Fruit fly (Drosophila melanogaster) whole organism, embryonic: ENCODE measurements around the gene CG14840.

Experiments used
- BtbVII ChIP-seq: fragments of 200-800 bp; sonication (Bioruptor generic); optimal IDR thresholded peaks from 3 replicates; lab custom pipeline; 2017; ENCODE audit warnings: missing biosample characterization, mild to moderate bottlenecking, missing genetic modification characterization
- CG13775 ChIP-seq: fragments of 200-800 bp; sonication (Bioruptor generic); optimal IDR thresholded peaks from 3 replicates; lab custom pipeline; 2017; ENCODE audit warnings: missing biosample characterization, mild to moderate bottlenecking, missing genetic modification characterization
- CG14441 ChIP-seq: fragments of 200-800 bp; sonication (Bioruptor generic); IDR thresholded peaks from 2 replicates; pipeline ENCODE4 v1.3.6; 2022; ENCODE audit warnings: missing biosample characterization, missing genetic modification characterization
- CG14965 ChIP-seq: fragments of 200-800 bp; sonication (Bioruptor generic); optimal IDR thresholded peaks from 2 replicates; lab custom pipeline; 2016; ENCODE audit warnings: missing biosample characterization, missing genetic modification characterization, borderline replicate concordance
- CG15601 ChIP-seq: fragments of 200-800 bp; sonication (Bioruptor generic); optimal IDR thresholded peaks from 3 replicates; lab custom pipeline; 2019; ENCODE audit warnings: missing biosample characterization, mild to moderate bottlenecking, missing genetic modification characterization, moderate library complexity
- CG1792 ChIP-seq: fragments of 200-800 bp; sonication (Bioruptor generic); optimal IDR thresholded peaks from 2 replicates; lab custom pipeline; 2016; ENCODE audit warnings: missing biosample characterization, missing genetic modification characterization
- CG18599 ChIP-seq: fragments of 200-800 bp; sonication (Bioruptor generic); optimal IDR thresholded peaks from 3 replicates; lab custom pipeline; 2017; ENCODE audit warnings: missing biosample characterization, missing genetic modification characterization, mild to moderate bottlenecking, moderate library complexity, missing genetic modification reagents
- CG34376 ChIP-seq: fragments of 200-800 bp; sonication (Bioruptor generic); optimal IDR thresholded peaks from 2 replicates; lab custom pipeline; 2018; ENCODE audit warnings: missing biosample characterization, mild to moderate bottlenecking, missing genetic modification characterization
- CG4328 ChIP-seq: fragments of 200-800 bp; sonication (Bioruptor generic); optimal IDR thresholded peaks from 3 replicates; lab custom pipeline; 2017; ENCODE audit warnings: missing biosample characterization, missing genetic modification reagents, missing genetic modification characterization
- CG9609 ChIP-seq: fragments of 200-800 bp; sonication (Bioruptor generic); optimal IDR thresholded peaks from 3 replicates; lab custom pipeline; 2016; ENCODE audit warnings: missing biosample characterization, missing genetic modification characterization
- CoRest ChIP-seq: fragments of 200-800 bp; sonication (Bioruptor generic); optimal IDR thresholded peaks from 3 replicates; lab custom pipeline; 2018; ENCODE audit warnings: missing biosample characterization, mild to moderate bottlenecking, missing genetic modification characterization, moderate library complexity
- Dp ChIP-seq: fragments of 200-800 bp; sonication (Bioruptor generic); optimal IDR thresholded peaks from 2 replicates; lab custom pipeline; 2018; ENCODE audit warnings: missing biosample characterization, mild to moderate bottlenecking, missing genetic modification characterization, moderate library complexity
- Eip74EF ChIP-seq, 2 experiments: fragments of 200-800 bp in 1 of 2; fragments of >200 bp in 1 of 2; sonication (Bioruptor generic) in 1 of 2; optimal IDR thresholded peaks; 2 replicates each; lab custom pipeline; 2017 to 2019; ENCODE audit warnings: missing biosample characterization in 2 of 2, missing genetic modification characterization in 2 of 2, mild to moderate bottlenecking in 1 of 2, moderate library complexity in 1 of 2
- Hmr ChIP-seq: fragments of 200-800 bp; sonication (Bioruptor generic); optimal IDR thresholded peaks from 3 replicates; lab custom pipeline; 2017; ENCODE audit warnings: mild to moderate bottlenecking, missing biosample characterization, missing genetic modification reagents, missing genetic modification characterization
- Med ChIP-seq: fragments of 200-800 bp; sonication (Bioruptor generic); peaks from one replicate; lab custom pipeline; 2016; ENCODE audit warnings: missing biosample characterization, missing genetic modification characterization, mild to moderate bottlenecking, inconsistent platforms, moderate library complexity
- Nf-YB ChIP-seq: fragments of 200-800 bp; sonication (Bioruptor generic); optimal IDR thresholded peaks from 3 replicates; lab custom pipeline; 2019; ENCODE audit warnings: missing biosample characterization, mild to moderate bottlenecking, missing genetic modification characterization, moderate library complexity
- Nf-YC ChIP-seq: fragments of 200-800 bp; optimal IDR thresholded peaks from 3 replicates; lab custom pipeline; 2019; ENCODE audit warnings: missing biosample characterization, mild to moderate bottlenecking, missing genetic modification characterization, moderate library complexity
- Pdp1 ChIP-seq, 2 experiments: fragments of 200-800 bp; sonication (Bioruptor generic); optimal IDR thresholded peaks; 3 replicates each; lab custom pipeline; 2016; ENCODE audit warnings: missing biosample characterization in 2 of 2, missing genetic modification characterization in 2 of 2, mild to moderate bottlenecking in 1 of 2, moderate library complexity in 1 of 2
- bbx ChIP-seq: fragments of 200-800 bp; sonication (Bioruptor generic); IDR thresholded peaks from 2 replicates; pipeline ENCODE4 v1.3.6; 2022; ENCODE audit warnings: missing biosample characterization, missing genetic modification characterization; ENCODE audit not compliant: partially characterized antibody
- cg ChIP-seq: fragments of 200-800 bp; sonication (Bioruptor generic); optimal IDR thresholded peaks from 3 replicates; lab custom pipeline; 2019; ENCODE audit warnings: missing biosample characterization, mild to moderate bottlenecking, missing genetic modification characterization, moderate library complexity
- chinmo ChIP-seq: fragments of 200-800 bp; sonication (Bioruptor generic); IDR thresholded peaks from 4 replicates; pipeline ENCODE4 v1.3.6; 2022; ENCODE audit warnings: missing biosample characterization, missing genetic modification characterization; ENCODE audit not compliant: partially characterized antibody
- ci ChIP-seq: fragments of 200-800 bp; sonication (Bioruptor generic); IDR thresholded peaks from 3 replicates; pipeline ENCODE4 v1.3.6; 2022; ENCODE audit warnings: missing biosample characterization, missing genetic modification characterization
- cwo ChIP-seq: fragments of 200-800 bp; sonication (Bioruptor generic); optimal IDR thresholded peaks from 3 replicates; lab custom pipeline; 2017; ENCODE audit warnings: missing biosample characterization, missing genetic modification characterization, mild to moderate bottlenecking, moderate library complexity, missing genetic modification reagents
- dati ChIP-seq: fragments of 200-800 bp; sonication (Bioruptor generic); IDR thresholded peaks from 2 replicates; pipeline ENCODE4 v1.3.6; 2022; ENCODE audit warnings: missing biosample characterization, missing genetic modification characterization
- exex ChIP-seq: fragments of 200-800 bp; sonication (Bioruptor generic); optimal IDR thresholded peaks from 4 replicates; lab custom pipeline; 2018; ENCODE audit warnings: missing biosample characterization, mild to moderate bottlenecking, missing genetic modification characterization, moderate library complexity
- fd3F ChIP-seq: fragments of 200-800 bp; sonication (Bioruptor generic); optimal IDR thresholded peaks from 2 replicates; lab custom pipeline; 2018; ENCODE audit warnings: missing biosample characterization, mild to moderate bottlenecking, missing genetic modification characterization, moderate library complexity
- grn ChIP-seq: fragments of 200-800 bp; sonication (Bioruptor generic); optimal IDR thresholded peaks from 3 replicates; lab custom pipeline; 2017; ENCODE audit warnings: missing biosample characterization, missing genetic modification characterization
- lab ChIP-seq: fragments of 200-800 bp; sonication (Bioruptor generic); optimal IDR thresholded peaks from 3 replicates; lab custom pipeline; 2017; ENCODE audit warnings: missing biosample characterization, missing genetic modification characterization, mild to moderate bottlenecking, moderate library complexity, missing genetic modification reagents
- mirr ChIP-seq: fragments of 200-800 bp; sonication (Bioruptor generic); optimal IDR thresholded peaks from 3 replicates; lab custom pipeline; 2018; ENCODE audit warnings: missing biosample characterization, mild to moderate bottlenecking, missing genetic modification characterization
- pan ChIP-seq, 4 experiments: fragments of >200 bp in 3 of 4; fragments of 200-800 bp in 1 of 4; sonication (Bioruptor generic) in 1 of 4; optimal IDR thresholded peaks in 3 of 4; IDR thresholded peaks in 1 of 4; 2 replicates each; pipeline versions ENCODE4 v1.3.6 to Lab custom; 2017 to 2022; ENCODE audit warnings: missing biosample characterization in 2 of 4, missing genetic modification characterization in 2 of 4, mixed read lengths in 1 of 4
- pb ChIP-seq: fragments of 200-800 bp; sonication (Bioruptor generic); optimal IDR thresholded peaks from 3 replicates; lab custom pipeline; 2016; ENCODE audit warnings: missing biosample characterization, missing genetic modification characterization
- pita ChIP-seq: fragments of 200-800 bp; sonication (Bioruptor generic); optimal IDR thresholded peaks from 2 replicates; lab custom pipeline; 2017; ENCODE audit warnings: missing biosample characterization, mild to moderate bottlenecking, missing genetic modification characterization
- salm ChIP-seq: fragments of 200-800 bp; sonication (Bioruptor generic); optimal IDR thresholded peaks from 2 replicates; lab custom pipeline; 2018; ENCODE audit warnings: missing biosample characterization, mild to moderate bottlenecking, missing genetic modification characterization
- sd ChIP-seq: fragments of 200-800 bp; sonication (Bioruptor generic); optimal IDR thresholded peaks from 3 replicates; lab custom pipeline; 2018; ENCODE audit warnings: missing biosample characterization, mild to moderate bottlenecking, missing genetic modification characterization, moderate library complexity
- sens ChIP-seq: fragments of 200-800 bp; sonication (Bioruptor generic); peaks from one replicate; lab custom pipeline; 2016; ENCODE audit warnings: missing biosample characterization, missing genetic modification characterization
- sug ChIP-seq: fragments of 200-800 bp; optimal IDR thresholded peaks from 2 replicates; lab custom pipeline; 2019; ENCODE audit warnings: missing biosample characterization, mild to moderate bottlenecking, missing genetic modification characterization, moderate library complexity
- vvl ChIP-seq: fragments of 200-800 bp; sonication (Bioruptor generic); IDR thresholded peaks from 2 replicates; pipeline ENCODE4 v1.3.6; 2022; ENCODE audit warnings: missing biosample characterization, missing genetic modification characterization

CG14840 gene

dm6 chr3R:14296700-14297099, 35.7 kb upstream of the CG14840 start:
- TF ChIP-seq sens (GFP tag; lab: Kevin White, UChicago) (peak; percentile 42), Hmr (GFP tag; lab: Kevin White, UChicago) (peak; percentile 18), Med (peak; percentile 52), CG4328 (GFP tag; lab: Kevin White, UChicago) (no peak), pita (GFP tag; lab: Kevin White, UChicago) (no peak), BtbVII (GFP tag; lab: Kevin White, UChicago) (peak; percentile 21), CG18599 (GFP tag; lab: Kevin White, UChicago) (peak; percentile 24)

dm6 chr3R:14296126-14296525, 35.1 kb upstream of the CG14840 start:
- no peak for TF ChIP-seq pita (GFP tag; lab: Kevin White, UChicago)
- 0 out of 2 replicates have a peak, but pooled peaks have one; percentile 23 for TF ChIP-seq CG14441 (GFP tag; lab: Robert Waterston, UW)
- TF ChIP-seq pb (GFP tag; lab: Kevin White, UChicago): no peak
- TF ChIP-seq dati: no peak
- TF ChIP-seq exex: peak; percentile 97
- no peak for TF ChIP-seq cg (GFP tag; lab: Kevin White, UChicago)
- peak; percentile 11 for TF ChIP-seq sd (tag; lab: Kevin White, UChicago)
- peak; percentile 19 for TF ChIP-seq salm (tag; lab: Kevin White, UChicago)
- no peak for TF ChIP-seq vvl (GFP tag; lab: Robert Waterston, UW)
- TF ChIP-seq Med: peak; percentile 27
- TF ChIP-seq Eip74EF (GFP tag; optimal IDR thresholded peaks at IDR 0.05; lab: Kevin White, UChicago): no peak
- peak; percentile 19 for TF ChIP-seq CG15601 (tag; lab: Kevin White, UChicago)
- no peak for TF ChIP-seq CG1792 (GFP tag; lab: Kevin White, UChicago)
- TF ChIP-seq CoRest (tag; lab: Kevin White, UChicago): no peak
- peak; percentile 86 for TF ChIP-seq grn (GFP tag; lab: Kevin White, UChicago)
- no peak for TF ChIP-seq Dp (GFP tag; lab: Kevin White, UChicago)
- peak; percentile 67 for TF ChIP-seq CG34376
- peak; percentile 70; the same call in 1 of the 4 replicates for TF ChIP-seq chinmo
- peak; percentile 89 for TF ChIP-seq sug
- TF ChIP-seq CG13775 (GFP tag; lab: Kevin White, UChicago): no peak
- TF ChIP-seq Nf-YB (GFP tag; lab: Kevin White, UChicago): peak; percentile 19
- no peak for TF ChIP-seq CG14965 (GFP tag; lab: Kevin White, UChicago)
- TF ChIP-seq cwo (GFP tag; lab: Kevin White, UChicago): peak; percentile 17
- TF ChIP-seq bbx (GFP tag; lab: Robert Waterston, UW): no peak
- no peak for TF ChIP-seq fd3F (GFP tag; lab: Kevin White, UChicago)
- TF ChIP-seq lab (GFP tag; lab: Kevin White, UChicago): peak; percentile 14
- no peak for TF ChIP-seq CG9609 (GFP tag; lab: Kevin White, UChicago)
- no peak for TF ChIP-seq ci
- TF ChIP-seq Pdp1 (GFP tag; optimal IDR thresholded peaks at IDR 0.05; lab: Kevin White, UChicago): peak in 1 of 2 experiments; percentile 27
- TF ChIP-seq pan (optimal IDR thresholded peaks at IDR 0.05; lab: Kevin White, UChicago): no peak
- peak in 1 of 2 experiments; percentile 34 for TF ChIP-seq pan (GFP tag; optimal IDR thresholded peaks at IDR 0.05 in 1 of 2, IDR thresholded peaks at IDR 0.05 in 1 of 2)
- peak; percentile 28 for TF ChIP-seq Nf-YC (tag; lab: Kevin White, UChicago)
- peak; percentile 89 for TF ChIP-seq mirr
